Worm (Caenorhabditis elegans): ENCODE results near the gene fbxb-88.

fbxb-88 gene

ce11 chrII:4855489-4855888 is 27.8 kb upstream of the fbxb-88 start:
- TF ChIP-seq unc-42 (tag; optimal IDR thresholded peaks at IDR 0.05) (peak; percentile 22), nhr-232 (tag; optimal IDR thresholded peaks at IDR 0.05) (no peak), hlh-13 (GFP tag; optimal IDR thresholded peaks at IDR 0.05) (no peak)

- TF ChIP-seq elt-4 (tag; optimal IDR thresholded peaks at IDR 0.05) (no peak), pros-1 (tag; optimal IDR thresholded peaks at IDR 0.05) (no peak), pat-9 (tag; optimal IDR thresholded peaks at IDR 0.05) (no peak), dve-1 (tag; optimal IDR thresholded peaks at IDR 0.05) (no peak), pha-2 (tag; optimal IDR thresholded peaks at IDR 0.05) (no peak), ceh-30 (tag; optimal IDR thresholded peaks at IDR 0.05) (no peak), ztf-16 (tag; optimal IDR thresholded peaks at IDR 0.05) (no peak), ceh-31 (tag; optimal IDR thresholded peaks at IDR 0.05) (no peak), ceh-18 (tag; optimal IDR thresholded peaks at IDR 0.05) (no peak), lim-6 (tag; optimal IDR thresholded peaks at IDR 0.05) (no peak), ceh-22 (tag; optimal IDR thresholded peaks at IDR 0.05) (no peak), dmd-4 (tag; optimal IDR thresholded peaks at IDR 0.05; ENCODE audit: borderline replicate concordance) (no peak), unc-42 (tag; optimal IDR thresholded peaks at IDR 0.05) (no peak), ceh-9 (tag; optimal IDR thresholded peaks at IDR 0.05) (no peak), hlh-30 (tag; optimal IDR thresholded peaks at IDR 0.05; ENCODE audit: insufficient read depth) (no peak), ceh-6 (GFP tag; optimal IDR thresholded peaks at IDR 0.05) (no peak), unc-86 (tag; optimal IDR thresholded peaks at IDR 0.05) (no peak), syd-9 (tag; optimal IDR thresholded peaks at IDR 0.05) (no peak), Y22D7AL.16 (tag; optimal IDR thresholded peaks at IDR 0.05) (no peak)
These were observed 27.1 kb upstream of the fbxb-88 start for ce11 chrII:4854761-4855160.

ce11 chrII:4851594-4852106 is 24.0 kb upstream of the fbxb-88 start, which contains the start of gene dnj-9:
dnj-9 (plus strand) TSS chrII:4852056.
- peak; percentile 13 for TF ChIP-seq syd-9 (tag; optimal IDR thresholded peaks at IDR 0.05)
- peak; percentile 44 for TF ChIP-seq pha-2 (tag; optimal IDR thresholded peaks at IDR 0.05)
- TF ChIP-seq sdc-2 (tag; optimal IDR thresholded peaks at IDR 0.05) = peak; percentile 10
- peak; percentile 73 for TF ChIP-seq ceh-30 (tag; optimal IDR thresholded peaks at IDR 0.05)
- TF ChIP-seq ceh-48 (tag; optimal IDR thresholded peaks at IDR 0.05) = peak; percentile 30
- peak; percentile 1 for TF ChIP-seq fax-1 (tag; optimal IDR thresholded peaks at IDR 0.05)
- no peak for TF ChIP-seq odd-2 (tag; optimal IDR thresholded peaks at IDR 0.05)
- TF ChIP-seq sox-4 (tag; optimal IDR thresholded peaks at IDR 0.05) = peak; percentile 56
- TF ChIP-seq ttx-3 (tag; optimal IDR thresholded peaks at IDR 0.05) = peak; percentile 30
- TF ChIP-seq unc-86 (tag; optimal IDR thresholded peaks at IDR 0.05) = peak; percentile 68
- TF ChIP-seq fkh-10 (GFP tag; optimal IDR thresholded peaks at IDR 0.05) = no peak
- no peak for TF ChIP-seq K02D7.2 (tag; optimal IDR thresholded peaks at IDR 0.05)
- TF ChIP-seq pqm-1 (tag; optimal IDR thresholded peaks at IDR 0.05) = no peak
- peak; percentile 52 for TF ChIP-seq unc-55 (GFP tag; optimal IDR thresholded peaks at IDR 0.05)
- peak; percentile 19 for TF ChIP-seq gmeb-2 (tag; optimal IDR thresholded peaks at IDR 0.05)
- peak; percentile 6 for TF ChIP-seq nhr-232 (tag; optimal IDR thresholded peaks at IDR 0.05)
- peak; percentile 46 for TF ChIP-seq dve-1 (tag; optimal IDR thresholded peaks at IDR 0.05)
- TF ChIP-seq ceh-14 (tag; optimal IDR thresholded peaks at IDR 0.05) = peak; percentile 72
- peak; percentile 32 for TF ChIP-seq ztf-16 (tag; optimal IDR thresholded peaks at IDR 0.05)
- peak; percentile 64 for TF ChIP-seq hlh-30 (tag; optimal IDR thresholded peaks at IDR 0.05; ENCODE audit: insufficient read depth)
- no peak for TF ChIP-seq ceh-9 (tag; optimal IDR thresholded peaks at IDR 0.05)
- TF ChIP-seq ceh-18 (tag; optimal IDR thresholded peaks at IDR 0.05) = peak; percentile 60
- TF ChIP-seq ceh-2 (tag; optimal IDR thresholded peaks at IDR 0.05) = peak; percentile 29
- peak; percentile 33 for TF ChIP-seq Y22D7AL.16 (tag; optimal IDR thresholded peaks at IDR 0.05)
- TF ChIP-seq eyg-1 (tag; optimal IDR thresholded peaks at IDR 0.05) = no peak
- TF ChIP-seq C38D4.7 (GFP tag; optimal IDR thresholded peaks at IDR 0.05) = peak; percentile 24
- TF ChIP-seq madf-2 (tag; optimal IDR thresholded peaks at IDR 0.05) = peak; percentile 26
- TF ChIP-seq K09A11.1 (tag; optimal IDR thresholded peaks at IDR 0.05; ENCODE audit: insufficient read depth) = peak; percentile 28
- peak; percentile 43 for TF ChIP-seq ceh-6 (GFP tag; optimal IDR thresholded peaks at IDR 0.05)
- TF ChIP-seq unc-3 (GFP tag; conservative IDR thresholded peaks at IDR 0.05) = 0 out of 2 replicates have a peak, but pooled peaks have one; percentile 22
- TF ChIP-seq unc-3 (tag; optimal IDR thresholded peaks at IDR 0.05) = peak; percentile 27
- peak; percentile 60 for TF ChIP-seq ceh-31 (tag; optimal IDR thresholded peaks at IDR 0.05)
- TF ChIP-seq ama-1 (optimal IDR thresholded peaks at IDR 0.05) = no peak
- TF ChIP-seq pros-1 (tag; optimal IDR thresholded peaks at IDR 0.05) = no peak
- TF ChIP-seq elt-4 (tag; optimal IDR thresholded peaks at IDR 0.05) = no peak
- TF ChIP-seq che-1 (tag; optimal IDR thresholded peaks at IDR 0.05) = peak; percentile 24
- TF ChIP-seq pag-3 (tag; optimal IDR thresholded peaks at IDR 0.05; ENCODE audit: borderline replicate concordance) = no peak
- peak; percentile 11 for TF ChIP-seq hlh-8 (tag; optimal IDR thresholded peaks at IDR 0.05)
- TF ChIP-seq tbx-2 (tag; optimal IDR thresholded peaks at IDR 0.05) = peak; percentile 70
- TF ChIP-seq pha-4 (tag; optimal IDR thresholded peaks at IDR 0.05) = no peak

Measured in whole organism, late embryonic.